Fruit fly (Drosophila melanogaster): Measurements from ENCODE around the gene Atg17.

Atg17 gene

dm6 chr3R:5633437-5633836 is 36.1 kb upstream of the Atg17 start, which contains the start of gene CG12171:
TSS of gene CG12171 (plus strand) at chr3R:5633627.
- no peak for TF ChIP-seq z (GFP tag; IDR thresholded peaks at IDR 0.05)
- peak; percentile 40 for TF ChIP-seq ERR (GFP tag; optimal IDR thresholded peaks at IDR 0.05)
- TF ChIP-seq Bgb (GFP tag; IDR thresholded peaks at IDR 0.05; ENCODE audit: partially characterized antibody) = peak; percentile 42; the same call in 1 of the 2 replicates
- peak; percentile 96 for TF ChIP-seq CG2116 (GFP tag; optimal IDR thresholded peaks at IDR 0.05)
- TF ChIP-seq CG16813 (GFP tag; IDR thresholded peaks at IDR 0.05; ENCODE audit: partially characterized antibody) = peak; percentile 39; the same call in 1 of the 3 replicates
- peak; percentile 36; the same call in 1 of the 4 replicates for TF ChIP-seq Dll (GFP tag; IDR thresholded peaks at IDR 0.05; ENCODE audit: partially characterized antibody)
- TF ChIP-seq CG13894 (tag; optimal IDR thresholded peaks at IDR 0.05) = no peak
- TF ChIP-seq amos (GFP tag; IDR thresholded peaks at IDR 0.05; ENCODE audit: partially characterized antibody) = peak; percentile 52
- TF ChIP-seq Scr (GFP tag; IDR thresholded peaks at IDR 0.05; ENCODE audit: partially characterized antibody) = peak; percentile 43
- TF ChIP-seq inv (GFP tag; IDR thresholded peaks at IDR 0.05; ENCODE audit: partially characterized antibody) = 0 out of 2 replicates have a peak, but pooled peaks have one; percentile 18
- no peak for TF ChIP-seq scrt (GFP tag; optimal IDR thresholded peaks at IDR 0.05)
- peak; percentile 49; the same call in 1 of the 3 replicates for TF ChIP-seq vnd (GFP tag; IDR thresholded peaks at IDR 0.05; ENCODE audit: partially characterized antibody)
- TF ChIP-seq Sry-δ (GFP tag; optimal IDR thresholded peaks at IDR 0.05) = peak; percentile 24
- peak; percentile 76 for TF ChIP-seq CG15514 (GFP tag; optimal IDR thresholded peaks at IDR 0.05)
- peak; percentile 83 for TF ChIP-seq ftz-f1 (GFP tag; optimal IDR thresholded peaks at IDR 0.05)
- no peak for TF ChIP-seq al (GFP tag; IDR thresholded peaks at IDR 0.05)
- peak; percentile 52 for TF ChIP-seq BEAF-32 (GFP tag; optimal IDR thresholded peaks at IDR 0.05)
- no peak for TF ChIP-seq CG34224 (GFP tag; IDR thresholded peaks at IDR 0.05; ENCODE audit: partially characterized antibody)
- peak; percentile 13 for TF ChIP-seq HmgZ (tag; optimal IDR thresholded peaks at IDR 0.05)
- no peak for TF ChIP-seq Deaf1 (tag; optimal IDR thresholded peaks at IDR 0.05)
- no peak for TF ChIP-seq Dek (tag; optimal IDR thresholded peaks at IDR 0.05)
- TF ChIP-seq exex (tag; optimal IDR thresholded peaks at IDR 0.05) = peak; percentile 88
- peak; percentile 45 for TF ChIP-seq CG3995 (GFP tag; optimal IDR thresholded peaks at IDR 0.05)
- peak in 1 of 2 experiments; percentile 23 for TF ChIP-seq tll (GFP tag; optimal IDR thresholded peaks at IDR 0.05)
- peak; percentile 57 for TF ChIP-seq CG34376 (GFP tag; optimal IDR thresholded peaks at IDR 0.05)
- TF ChIP-seq pzg (GFP tag; optimal IDR thresholded peaks at IDR 0.05) = peak; percentile 31
- peak; percentile 54 for TF ChIP-seq MESR4 (GFP tag; optimal IDR thresholded peaks at IDR 0.05)
- TF ChIP-seq Fer3 (tag; optimal IDR thresholded peaks at IDR 0.05) = no peak
- TF ChIP-seq CG15011 (GFP tag; optimal IDR thresholded peaks at IDR 0.05) = no peak
- TF ChIP-seq sug (tag; optimal IDR thresholded peaks at IDR 0.05) = peak; percentile 16
- peak; percentile 60 for TF ChIP-seq Dref (GFP tag; IDR thresholded peaks at IDR 0.05)
- TF ChIP-seq mirr (GFP tag; optimal IDR thresholded peaks at IDR 0.05) = peak; percentile 65
- TF ChIP-seq Ets65A (GFP tag) = peak; percentile 41
- peak; percentile 14; the same call in 1 of the 2 replicates for TF ChIP-seq CG13287 (GFP tag; IDR thresholded peaks at IDR 0.05; ENCODE audit: partially characterized antibody)
- TF ChIP-seq MBD-R2 (GFP tag; IDR thresholded peaks at IDR 0.05) = peak; percentile 52; the same call in 1 of the 2 replicates

- TF ChIP-seq scrt (GFP tag; optimal IDR thresholded peaks at IDR 0.05) = no peak
- no peak for TF ChIP-seq CG11398 (GFP tag; optimal IDR thresholded peaks at IDR 0.05)
- TF ChIP-seq danr (GFP tag; IDR thresholded peaks at IDR 0.05) = no peak
- no peak for TF ChIP-seq Asciz (GFP tag; optimal IDR thresholded peaks at IDR 0.05)
- no peak for TF ChIP-seq CG6254 (GFP tag; optimal IDR thresholded peaks at IDR 0.05)
Observed at dm6 chr3R:5635524-5635923, 34.0 kb upstream of the Atg17 start, which contains the start of gene CG31546. TSS of gene CG31546 (minus strand) at chr3R:5635624.
